Worm (Caenorhabditis elegans): ENCODE data around the gene C27A2.7.

The C27A2.7 gene

ce11 chrII:5027952-5028351 lies 43.2 kb downstream of the C27A2.7 start:
- TF ChIP-seq zfh-2 (GFP tag; conservative IDR thresholded peaks at IDR 0.05) = no peak
- no peak for TF ChIP-seq ekl-4 (GFP tag; IDR thresholded peaks at IDR 0.05)
- TF ChIP-seq B0261.1 (tag; optimal IDR thresholded peaks at IDR 0.05) = no peak
- no peak for TF ChIP-seq gei-17 (GFP tag; optimal IDR thresholded peaks at IDR 0.05)
- no peak for TF ChIP-seq K11D2.4 (GFP tag; IDR thresholded peaks at IDR 0.05)
- TF ChIP-seq lag-1 (GFP tag; IDR thresholded peaks at IDR 0.05) = no peak
- no peak for TF ChIP-seq pha-4 (tag; optimal IDR thresholded peaks at IDR 0.05)
- TF ChIP-seq mel-28 (tag; optimal IDR thresholded peaks at IDR 0.05; ENCODE audit: borderline replicate concordance) = no peak
- no peak for TF ChIP-seq egl-44 (GFP tag; IDR thresholded peaks at IDR 0.05)
- TF ChIP-seq nfyb-1 (GFP tag; IDR thresholded peaks at IDR 0.05) = no peak
- TF ChIP-seq lin-40 (tag; optimal IDR thresholded peaks at IDR 0.05) = no peak
- TF ChIP-seq ceh-40 (GFP tag; IDR thresholded peaks at IDR 0.05) = no peak
- TF ChIP-seq F52B5.7 (tag; optimal IDR thresholded peaks at IDR 0.05) = no peak
- TF ChIP-seq athp-1 (tag; optimal IDR thresholded peaks at IDR 0.05) = no peak
- TF ChIP-seq lsy-27 (tag; optimal IDR thresholded peaks at IDR 0.05; ENCODE audit: borderline replicate concordance, insufficient read depth) = no peak
- TF ChIP-seq sptf-2 (GFP tag; optimal IDR thresholded peaks at IDR 0.05) = no peak
- TF ChIP-seq F57C9.4 (tag; optimal IDR thresholded peaks at IDR 0.05) = no peak

- TF ChIP-seq ztf-18 (tag; optimal IDR thresholded peaks at IDR 0.05) = no peak
- TF ChIP-seq nhr-80 (tag; optimal IDR thresholded peaks at IDR 0.05) = peak; percentile 59
These were observed 48.7 kb downstream of the C27A2.7 start, which contains the start of the genes nsy-1 and F59A6.13 for ce11 chrII:5022381-5022855. Gene nsy-1 (plus strand): TSS chrII:5022757. Gene F59A6.13 (plus strand): TSS chrII:5022805.

DNA sequence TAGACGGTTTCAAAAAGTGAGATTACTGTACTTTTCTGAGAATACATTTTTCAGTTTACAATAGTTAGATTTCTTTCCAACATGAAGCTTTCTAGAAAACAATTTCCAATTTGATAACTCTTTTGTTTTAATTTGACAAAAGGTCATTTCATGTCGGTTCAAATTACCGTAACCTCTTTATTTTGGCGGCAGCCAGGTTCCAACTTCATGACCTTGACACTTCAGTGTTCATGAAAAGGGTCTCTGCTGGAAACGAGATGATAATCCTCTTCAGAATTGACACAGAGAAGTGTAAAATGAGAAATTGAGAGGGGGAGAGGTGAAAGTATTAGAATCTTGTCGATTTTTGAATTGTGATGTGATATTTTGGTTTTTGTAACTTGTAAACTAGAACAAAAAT lies 49.6 kb downstream of the C27A2.7 start:
- TF ChIP-seq Y67H2A.10 (GFP tag; conservative IDR thresholded peaks at IDR 0.05) (no peak), ztf-18 (tag; optimal IDR thresholded peaks at IDR 0.05) (no peak), B0336.3 (GFP tag; IDR thresholded peaks at IDR 0.05) (no peak), pha-4 (tag; optimal IDR thresholded peaks at IDR 0.05) (no peak), zim-3 (tag; optimal IDR thresholded peaks at IDR 0.05) (no peak), ceh-27 (GFP tag; optimal IDR thresholded peaks at IDR 0.05) (no peak), K11D2.4 (GFP tag; IDR thresholded peaks at IDR 0.05) (no peak), sptf-2 (GFP tag; optimal IDR thresholded peaks at IDR 0.05) (no peak), atf-7 (tag; optimal IDR thresholded peaks at IDR 0.05) (no peak), ceh-91 (GFP tag; IDR thresholded peaks at IDR 0.05) (no peak), F22D6.2 (tag; optimal IDR thresholded peaks at IDR 0.05) (no peak), ceh-58 (GFP tag; IDR thresholded peaks at IDR 0.05) (no peak), ztf-6 (GFP tag; IDR thresholded peaks at IDR 0.05) (no peak), F37B4.10 (GFP tag; IDR thresholded peaks at IDR 0.05) (no peak)

DNA sequence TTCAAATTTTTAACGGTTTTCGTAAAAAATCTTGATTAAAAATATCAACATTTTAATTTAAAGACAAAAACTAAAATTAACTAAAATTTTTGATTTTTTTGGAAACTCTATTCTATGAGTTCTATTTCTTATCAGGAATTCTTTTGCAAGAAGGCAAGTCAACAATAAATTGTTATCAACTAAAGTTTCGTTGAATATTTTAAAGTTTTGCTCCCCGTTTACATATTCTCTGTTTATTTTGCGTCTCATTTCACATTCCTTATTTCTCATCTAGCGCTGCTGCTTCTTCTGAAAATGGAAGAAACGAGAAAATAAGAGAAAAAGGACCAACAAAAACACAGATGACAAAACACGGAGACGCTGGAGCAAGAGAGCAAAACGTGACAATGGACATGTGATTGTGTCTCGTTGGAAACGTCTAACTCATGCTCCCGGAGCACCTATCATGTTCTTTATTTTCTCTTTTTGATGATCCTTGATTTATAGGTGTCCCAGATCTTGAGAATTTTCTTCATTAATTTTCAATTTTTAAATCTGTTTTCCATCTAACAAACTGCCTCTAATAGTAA lies 50.6 kb downstream of the C27A2.7 start:
- TF ChIP-seq lsy-27 (tag; optimal IDR thresholded peaks at IDR 0.05; ENCODE audit: borderline replicate concordance, insufficient read depth) (no peak), lsl-1 (GFP tag; optimal IDR thresholded peaks at IDR 0.05) (no peak), egrh-3 (GFP tag; IDR thresholded peaks at IDR 0.05) (no peak), nhr-80 (tag; optimal IDR thresholded peaks at IDR 0.05) (peak; percentile 12), madf-8 (GFP tag; conservative IDR thresholded peaks at IDR 0.05) (no peak), B0019.2 (GFP tag; conservative IDR thresholded peaks at IDR 0.05) (no peak), nfyb-1 (GFP tag; IDR thresholded peaks at IDR 0.05) (no peak), ztf-28 (GFP tag; IDR thresholded peaks at IDR 0.05) (no peak), let-526 (GFP tag; IDR thresholded peaks at IDR 0.05) (0 out of 2 replicates have a peak, but pooled peaks have one; percentile 23)

Data from whole organism, young adult.